Worm (Caenorhabditis elegans): ENCODE results near the gene F07A11.5.

DNA sequence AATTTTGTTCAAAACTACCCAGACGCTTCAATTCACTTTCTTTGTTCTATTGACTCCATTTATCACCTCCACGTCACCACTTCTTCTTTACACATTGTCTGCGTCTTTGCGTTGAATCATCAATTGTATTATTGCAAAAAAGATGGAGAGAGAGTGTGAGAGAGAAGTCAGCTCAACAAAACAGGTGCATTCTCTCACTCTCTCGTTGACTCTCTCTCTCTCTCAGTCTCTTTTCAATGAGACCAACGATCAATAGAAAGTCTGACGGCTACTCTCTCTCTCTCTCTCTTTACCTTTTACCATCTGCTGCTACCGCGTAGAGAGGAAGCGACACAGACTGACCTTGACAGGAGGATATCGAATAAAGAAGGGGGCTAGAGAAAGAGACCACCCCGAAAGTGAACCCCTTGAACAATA is 23.7 kb downstream of the F07A11.5 start:
- peak; percentile 93 for TF ChIP-seq ama-1 (optimal IDR thresholded peaks at IDR 0.05)
- TF ChIP-seq ama-1 (GFP tag; optimal IDR thresholded peaks at IDR 0.05): peak in 1 of 2 experiments; percentile 33
- no peak for TF ChIP-seq cebp-1 (GFP tag; IDR thresholded peaks at IDR 0.05)
- TF ChIP-seq cebp-1 (tag; optimal IDR thresholded peaks at IDR 0.05): peak; percentile 31
- TF ChIP-seq F57A8.1 (GFP tag; optimal IDR thresholded peaks at IDR 0.05): no peak
- TF ChIP-seq D2030.7 (GFP tag; IDR thresholded peaks at IDR 0.05): no peak
- TF ChIP-seq C06A6.2 (GFP tag; conservative IDR thresholded peaks at IDR 0.05): peak; percentile 55; the same call in 1 of the 2 replicates
- TF ChIP-seq pha-4 (tag; optimal IDR thresholded peaks at IDR 0.05): no peak
- no peak for TF ChIP-seq Y95B8A.8 (GFP tag; IDR thresholded peaks at IDR 0.05)
- peak; percentile 49; the same call in 1 of the 2 replicates for TF ChIP-seq mcd-1 (GFP tag; IDR thresholded peaks at IDR 0.05)
- peak; percentile 54 for TF ChIP-seq F52B5.7 (tag; optimal IDR thresholded peaks at IDR 0.05)
- TF ChIP-seq repo-1 (tag; optimal IDR thresholded peaks at IDR 0.05): peak; percentile 37
- TF ChIP-seq ztf-3 (GFP tag; optimal IDR thresholded peaks at IDR 0.05): no peak

Data from whole organism, young adult.